Fruit fly (Drosophila melanogaster) whole organism, larva: Measurements from ENCODE around the gene caps.

Source experiments
- noc ChIP-seq: fragments of 200-800 bp; sonication (Bioruptor generic); optimal IDR thresholded peaks from 3 replicates; lab custom pipeline; 2019; ENCODE audit warnings: missing biosample characterization, mild to moderate bottlenecking, missing genetic modification characterization, moderate library complexity

Gene caps

dm6 chr3L:13301335-13301734 is 72.8 kb downstream of the caps start, which contains the start of gene SP:
Gene SP (plus strand): TSS chr3L:13301635.
- TF ChIP-seq noc (tag; lab: Kevin White, UChicago), result no peak

dm6 chr3L:13301787-13302186 is 73.3 kb downstream of the caps start:
- TF ChIP-seq noc (tag; lab: Kevin White, UChicago), result no peak

dm6 chr3L:13312250-13312649 is 83.8 kb downstream of the caps start:
- TF ChIP-seq noc (tag; lab: Kevin White, UChicago), result no peak

dm6 chr3L:13328835-13329234 is 100.3 kb downstream of the caps start, which contains the start of gene CG14113:
Gene CG14113 (plus strand): TSS chr3L:13329135.
- TF ChIP-seq noc (tag; lab: Kevin White, UChicago), result no peak
